Fruit fly (Drosophila melanogaster) whole organism, prepupa: ENCODE measurements around the gene CG13023.

Source experiments
- CG11294 ChIP-seq: fragments of 200-800 bp; sonication (Bioruptor generic); IDR thresholded peaks from 2 replicates; pipeline ENCODE4 v1.3.6; 2022; ENCODE audit warnings: missing biosample characterization, missing genetic modification characterization
- CG4318 ChIP-seq: fragments of 200-800 bp; sonication (Bioruptor generic); optimal IDR thresholded peaks from 3 replicates; lab custom pipeline; 2017; ENCODE audit warnings: missing biosample characterization, mild to moderate bottlenecking, missing genetic modification characterization
- CG6854 ChIP-seq: fragments of 200-800 bp; sonication (Bioruptor generic); optimal IDR thresholded peaks from 2 replicates; lab custom pipeline; 2017; ENCODE audit warnings: missing biosample characterization, mild to moderate bottlenecking, missing genetic modification characterization
- Sox102F ChIP-seq: fragments of 200-800 bp; sonication (Bioruptor generic); optimal IDR thresholded peaks from 2 replicates; lab custom pipeline; 2016; ENCODE audit warnings: missing biosample characterization, mild to moderate bottlenecking, missing genetic modification characterization
- eg ChIP-seq: fragments of 200-800 bp; sonication (Bioruptor generic); IDR thresholded peaks from 3 replicates; pipeline ENCODE4 v1.3.6; 2022; ENCODE audit warnings: missing biosample characterization, missing genetic modification characterization
- esn ChIP-seq: fragments of 200-800 bp; sonication (Bioruptor generic); optimal IDR thresholded peaks from 2 replicates; lab custom pipeline; 2016; ENCODE audit warnings: missing biosample characterization, mild to moderate bottlenecking, missing genetic modification characterization, moderate library complexity
- fd85E ChIP-seq: fragments of 200-800 bp; sonication (Bioruptor generic); optimal IDR thresholded peaks from 3 replicates; lab custom pipeline; 2016; ENCODE audit warnings: missing biosample characterization, missing genetic modification characterization
- fkh ChIP-seq: fragments of 200-800 bp; sonication (Bioruptor generic); optimal IDR thresholded peaks from 3 replicates; lab custom pipeline; 2017; ENCODE audit warnings: missing biosample characterization, mild to moderate bottlenecking, missing genetic modification characterization, moderate library complexity
- pdm3 ChIP-seq: fragments of 200-800 bp; sonication (Bioruptor generic); optimal IDR thresholded peaks from 3 replicates; lab custom pipeline; 2016; ENCODE audit warnings: missing biosample characterization, missing genetic modification characterization

DNA sequence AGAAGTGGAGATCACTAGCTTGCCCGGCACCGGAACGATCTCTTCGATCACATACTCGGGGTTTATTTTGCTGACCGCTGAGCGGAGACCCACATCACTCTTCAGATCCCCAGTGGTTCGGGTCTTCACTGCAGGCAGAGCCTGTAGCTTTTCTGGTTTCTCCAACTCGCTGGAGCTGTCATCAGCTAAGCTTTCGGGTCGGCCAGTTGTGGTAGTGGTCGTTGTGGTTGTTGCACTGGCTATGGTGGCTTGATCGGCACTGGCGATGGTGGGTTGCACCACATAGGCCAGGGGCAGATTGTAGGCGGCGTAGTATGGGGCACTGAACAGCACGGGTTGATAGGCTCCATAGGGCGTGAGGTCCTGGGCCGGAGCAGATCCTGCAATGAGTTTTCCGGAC, 3.3 kb upstream of the CG13023 start:
- TF ChIP-seq pdm3 (GFP tag; lab: Kevin White, UChicago) = no peak
- TF ChIP-seq fkh = no peak
- no peak for TF ChIP-seq eg (GFP tag; lab: Robert Waterston, UW)
- TF ChIP-seq Sox102F (GFP tag; lab: Kevin White, UChicago) = no peak
- TF ChIP-seq fd85E (GFP tag; lab: Kevin White, UChicago) = no peak
- TF ChIP-seq CG6854 = no peak
- no peak for TF ChIP-seq CG11294 (GFP tag; lab: Robert Waterston, UW)
- no peak for TF ChIP-seq esn (GFP tag; lab: Kevin White, UChicago)
- no peak for TF ChIP-seq CG4318
